Fruit fly (Drosophila melanogaster) whole organism, embryonic: ENCODE results near the gene Nepl3.

Experiments
- Atf3 ChIP-seq: fragments of 200-800 bp; sonication (Bioruptor generic); optimal IDR thresholded peaks from 3 replicates; lab custom pipeline; 2016; ENCODE audit warnings: missing biosample characterization, missing genetic modification characterization
- CG10209 ChIP-seq: fragments of 200-800 bp; sonication (Bioruptor generic); optimal IDR thresholded peaks from 3 replicates; lab custom pipeline; 2017; ENCODE audit warnings: missing biosample characterization, mild to moderate bottlenecking, missing genetic modification characterization, missing genetic modification reagents
- CG10267 ChIP-seq: fragments of 200-800 bp; sonication (Bioruptor generic); optimal IDR thresholded peaks from 2 replicates; lab custom pipeline; 2018; ENCODE audit warnings: missing biosample characterization, mild to moderate bottlenecking, missing genetic modification characterization, moderate library complexity
- CG10543 ChIP-seq: fragments of 200-800 bp; sonication (Bioruptor generic); optimal IDR thresholded peaks from 3 replicates; lab custom pipeline; 2017; ENCODE audit warnings: missing biosample characterization, mild to moderate bottlenecking, missing genetic modification characterization, moderate library complexity
- CG10654 ChIP-seq: fragments of 200-800 bp; sonication (Bioruptor generic); optimal IDR thresholded peaks from 2 replicates; lab custom pipeline; 2016; ENCODE audit warnings: missing biosample characterization, missing genetic modification characterization
- CG1233 ChIP-seq: fragments of 200-800 bp; sonication (Bioruptor generic); optimal IDR thresholded peaks from 4 replicates; lab custom pipeline; 2018; ENCODE audit warnings: missing biosample characterization, mild to moderate bottlenecking, missing genetic modification characterization
- CG15269 ChIP-seq: fragments of 200-800 bp; sonication (Bioruptor generic); optimal IDR thresholded peaks from 2 replicates; lab custom pipeline; 2018; ENCODE audit warnings: missing biosample characterization, mild to moderate bottlenecking, missing genetic modification characterization, moderate library complexity
- CG17361 ChIP-seq: fragments of 200-800 bp; sonication (Bioruptor generic); IDR thresholded peaks from 3 replicates; pipeline ENCODE4 v1.3.6; 2022; ENCODE audit warnings: missing biosample characterization, missing genetic modification characterization
- CG17912 ChIP-seq: fragments of 200-800 bp; sonication (Bioruptor generic); optimal IDR thresholded peaks from 2 replicates; lab custom pipeline; 2018; ENCODE audit warnings: missing biosample characterization, mild to moderate bottlenecking, missing genetic modification characterization
- CG33557 ChIP-seq: fragments of 200-800 bp; sonication (Bioruptor generic); optimal IDR thresholded peaks from 2 replicates; lab custom pipeline; 2019; ENCODE audit warnings: missing biosample characterization, mild to moderate bottlenecking, missing genetic modification characterization, moderate library complexity
- CG34224 ChIP-seq: fragments of 200-800 bp; sonication (Bioruptor generic); IDR thresholded peaks from 3 replicates; pipeline ENCODE4 v1.3.6; 2022; ENCODE audit warnings: missing biosample characterization, missing genetic modification characterization; ENCODE audit not compliant: partially characterized antibody
- CG34422 ChIP-seq: fragments of 200-800 bp; sonication (Bioruptor generic); IDR thresholded peaks from 3 replicates; pipeline ENCODE4 v1.3.6; 2022; ENCODE audit warnings: missing biosample characterization, missing genetic modification characterization
- CG6654 ChIP-seq: fragments of 200-800 bp; sonication (Bioruptor generic); optimal IDR thresholded peaks from 2 replicates; lab custom pipeline; 2017; ENCODE audit warnings: missing biosample characterization, mild to moderate bottlenecking, missing genetic modification characterization
- CG8388 ChIP-seq: fragments of 200-800 bp; sonication (Bioruptor generic); optimal IDR thresholded peaks from 2 replicates; lab custom pipeline; 2019; ENCODE audit warnings: missing biosample characterization, mild to moderate bottlenecking, missing genetic modification characterization, moderate library complexity
- CG9609 ChIP-seq: fragments of 200-800 bp; sonication (Bioruptor generic); optimal IDR thresholded peaks from 3 replicates; lab custom pipeline; 2016; ENCODE audit warnings: missing biosample characterization, missing genetic modification characterization
- D19A ChIP-seq: fragments of 200-800 bp; optimal IDR thresholded peaks from 3 replicates; lab custom pipeline; 2019; ENCODE audit warnings: missing biosample characterization, mild to moderate bottlenecking, missing genetic modification characterization, moderate library complexity
- Dfd ChIP-seq, 2 experiments: fragments of >200 bp; optimal IDR thresholded peaks; 2 replicates each; lab custom pipeline; 2017; ENCODE audit warnings: missing biosample characterization in 2 of 2, missing genetic modification characterization in 2 of 2
- Dp ChIP-seq: fragments of 200-800 bp; sonication (Bioruptor generic); optimal IDR thresholded peaks from 2 replicates; lab custom pipeline; 2018; ENCODE audit warnings: missing biosample characterization, mild to moderate bottlenecking, missing genetic modification characterization, moderate library complexity
- Fer1 ChIP-seq: fragments of 200-800 bp; sonication (Bioruptor generic); optimal IDR thresholded peaks from 2 replicates; lab custom pipeline; 2017; ENCODE audit warnings: missing biosample characterization, mild to moderate bottlenecking, missing genetic modification characterization
- HLH54F ChIP-seq: fragments of 200-800 bp; sonication (Bioruptor generic); optimal IDR thresholded peaks from 3 replicates; lab custom pipeline; 2016; ENCODE audit warnings: missing biosample characterization, missing genetic modification characterization
- Hr78 ChIP-seq, 2 experiments: fragments of 200-800 bp in 1 of 2; fragments of >200 bp in 1 of 2; sonication (Bioruptor generic) in 1 of 2; optimal IDR thresholded peaks; 2 replicates each; lab custom pipeline; 2017 to 2019; ENCODE audit warnings: missing biosample characterization in 2 of 2, missing genetic modification characterization in 2 of 2, mild to moderate bottlenecking in 1 of 2, moderate library complexity in 1 of 2
- Mad ChIP-seq: fragments of 200-800 bp; sonication (Bioruptor generic); optimal IDR thresholded peaks from 2 replicates; lab custom pipeline; 2016; ENCODE audit warnings: missing biosample characterization, missing genetic modification characterization
- Nf-YB ChIP-seq: fragments of 200-800 bp; sonication (Bioruptor generic); optimal IDR thresholded peaks from 3 replicates; lab custom pipeline; 2019; ENCODE audit warnings: missing biosample characterization, mild to moderate bottlenecking, missing genetic modification characterization, moderate library complexity
- Rx ChIP-seq: fragments of 200-800 bp; sonication (Bioruptor generic); IDR thresholded peaks from 2 replicates; pipeline ENCODE4 v1.3.6; 2022; ENCODE audit warnings: missing biosample characterization, missing genetic modification characterization
- Sin3A ChIP-seq: fragments of >200 bp; optimal IDR thresholded peaks from 2 replicates; lab custom pipeline; 2018
- Six4 ChIP-seq: fragments of 200-800 bp; sonication (Bioruptor generic); optimal IDR thresholded peaks from 2 replicates; lab custom pipeline; 2016; ENCODE audit warnings: missing biosample characterization, missing genetic modification characterization
- Sry-δ ChIP-seq: fragments of 200-800 bp; sonication (Bioruptor generic); optimal IDR thresholded peaks from 2 replicates; lab custom pipeline; 2016; ENCODE audit warnings: missing biosample characterization, missing genetic modification characterization
- Trl ChIP-seq, 3 experiments: fragments of >200 bp in 2 of 3; fragments of 200-800 bp in 1 of 3; sonication (Bioruptor generic) in 1 of 3; optimal IDR thresholded peaks; 2 replicates in 1 of 3; 3 replicates in 2 of 3; lab custom pipeline; 2016 to 2017; ENCODE audit warnings: missing biosample characterization in 1 of 3, missing genetic modification characterization in 1 of 3
- amos ChIP-seq: fragments of 200-800 bp; sonication (Bioruptor generic); IDR thresholded peaks from 2 replicates; pipeline ENCODE4 v1.3.6; 2022; ENCODE audit warnings: missing biosample characterization, missing genetic modification characterization; ENCODE audit not compliant: partially characterized antibody
- bsh ChIP-seq, 2 experiments: fragments of 200-800 bp; sonication (Bioruptor generic); optimal IDR thresholded peaks; 2 replicates each; lab custom pipeline; 2017 to 2018; ENCODE audit warnings: mild to moderate bottlenecking in 2 of 2, missing biosample characterization in 2 of 2, missing genetic modification characterization in 2 of 2, moderate library complexity in 1 of 2
- cato ChIP-seq: fragments of 200-800 bp; sonication (Bioruptor generic); optimal IDR thresholded peaks from 2 replicates; lab custom pipeline; 2016; ENCODE audit warnings: missing biosample characterization, missing genetic modification characterization, borderline replicate concordance
- corto ChIP-seq: fragments of 200-800 bp; sonication (Bioruptor generic); optimal IDR thresholded peaks from 2 replicates; lab custom pipeline; 2016; ENCODE audit warnings: missing biosample characterization, mild to moderate bottlenecking, missing genetic modification characterization, moderate library complexity
- dmrt11E ChIP-seq: fragments of 200-800 bp; sonication (Bioruptor generic); optimal IDR thresholded peaks from 3 replicates; lab custom pipeline; 2018; ENCODE audit warnings: missing biosample characterization, mild to moderate bottlenecking, missing genetic modification characterization, moderate library complexity
- emc ChIP-seq: fragments of 200-800 bp; sonication (Bioruptor generic); optimal IDR thresholded peaks from 2 replicates; lab custom pipeline; 2016; ENCODE audit warnings: missing biosample characterization, missing genetic modification characterization
- ewg ChIP-seq: fragments of 200-800 bp; sonication (Bioruptor generic); optimal IDR thresholded peaks from 3 replicates; lab custom pipeline; 2017; ENCODE audit warnings: mild to moderate bottlenecking, missing biosample characterization, missing genetic modification reagents, missing genetic modification characterization
- fru ChIP-seq: fragments of >200 bp; optimal IDR thresholded peaks from 2 replicates; lab custom pipeline; 2017
- ind ChIP-seq: fragments of 200-800 bp; sonication (Bioruptor generic); optimal IDR thresholded peaks from 3 replicates; lab custom pipeline; 2016; ENCODE audit warnings: missing biosample characterization, missing genetic modification characterization
- kah ChIP-seq: fragments of 200-800 bp; sonication (Bioruptor generic); optimal IDR thresholded peaks from 2 replicates; lab custom pipeline; 2018; ENCODE audit warnings: missing biosample characterization, mild to moderate bottlenecking, missing genetic modification characterization
- klu ChIP-seq: fragments of 200-800 bp; sonication (Bioruptor generic); IDR thresholded peaks from 2 replicates; pipeline ENCODE4 v1.3.6; 2022; ENCODE audit warnings: missing biosample characterization, missing genetic modification characterization
- nerfin-2 ChIP-seq: fragments of 200-800 bp; sonication (Bioruptor generic); IDR thresholded peaks from 2 replicates; pipeline ENCODE4 v1.3.6; 2022; ENCODE audit warnings: missing biosample characterization, missing genetic modification characterization; ENCODE audit not compliant: partially characterized antibody
- phol ChIP-seq: fragments of 200-800 bp; sonication (Bioruptor generic); optimal IDR thresholded peaks from 3 replicates; lab custom pipeline; 2018; ENCODE audit warnings: missing biosample characterization, mild to moderate bottlenecking, missing genetic modification characterization, moderate library complexity
- prd ChIP-seq, 3 experiments: fragments of >200 bp in 2 of 3; fragments of 200-800 bp in 1 of 3; sonication (Bioruptor generic) in 1 of 3; optimal IDR thresholded peaks in 2 of 3; IDR thresholded peaks in 1 of 3; 2 replicates in 2 of 3; 3 replicates in 1 of 3; pipeline versions ENCODE4 v1.3.6 to Lab custom; 2017 to 2022; ENCODE audit warnings: missing biosample characterization in 1 of 3, missing genetic modification characterization in 1 of 3
- row ChIP-seq: fragments of 200-800 bp; sonication (Bioruptor generic); IDR thresholded peaks from 3 replicates; pipeline ENCODE4 v1.3.6; 2022; ENCODE audit warnings: missing biosample characterization, missing genetic modification characterization
- sisA ChIP-seq: fragments of 200-800 bp; sonication (Bioruptor generic); IDR thresholded peaks from 2 replicates; pipeline ENCODE4 v1.3.6; 2022; ENCODE audit warnings: missing biosample characterization, missing genetic modification characterization
- slp2 ChIP-seq: fragments of 200-800 bp; sonication (Bioruptor generic); optimal IDR thresholded peaks from 2 replicates; lab custom pipeline; 2016; ENCODE audit warnings: missing biosample characterization, missing genetic modification characterization
- sob ChIP-seq: fragments of 200-800 bp; sonication (Bioruptor generic); IDR thresholded peaks from 2 replicates; pipeline ENCODE4 v1.3.6; 2022; ENCODE audit warnings: missing biosample characterization, missing genetic modification characterization
- sqz ChIP-seq: fragments of 200-800 bp; sonication (Bioruptor generic); optimal IDR thresholded peaks from 3 replicates; lab custom pipeline; 2018; ENCODE audit warnings: missing biosample characterization, mild to moderate bottlenecking, missing genetic modification characterization
- ssp ChIP-seq: fragments of 200-800 bp; sonication (Bioruptor generic); IDR thresholded peaks from 2 replicates; pipeline ENCODE4 v1.3.6; 2022; ENCODE audit warnings: missing biosample characterization, missing genetic modification characterization
- stwl ChIP-seq: fragments of 200-800 bp; sonication (Bioruptor generic); optimal IDR thresholded peaks from 3 replicates; lab custom pipeline; 2018; ENCODE audit warnings: missing biosample characterization, mild to moderate bottlenecking, missing genetic modification characterization, moderate library complexity
- usp ChIP-seq: fragments of >200 bp; optimal IDR thresholded peaks from 2 replicates; lab custom pipeline; 2017; ENCODE audit warnings: missing biosample characterization, missing genetic modification characterization

The Nepl3 gene

DNA sequence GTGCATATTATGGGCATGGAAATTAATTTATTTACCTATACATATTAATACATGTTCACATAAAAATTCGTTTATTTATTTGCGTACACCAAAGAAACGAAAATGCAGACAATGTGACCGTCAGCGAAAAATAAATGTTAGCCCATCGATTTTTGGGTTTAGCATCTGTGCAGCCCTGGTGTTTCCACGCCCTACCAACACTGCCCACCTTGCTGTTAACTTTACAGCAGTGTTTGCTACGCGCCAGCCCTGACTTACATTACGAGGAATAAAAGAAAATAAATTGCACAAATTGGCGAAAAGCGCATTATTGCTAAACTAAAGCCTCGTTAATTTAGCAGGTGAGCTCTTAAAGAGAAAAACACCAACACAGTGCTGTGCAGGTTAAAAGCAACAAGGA is 15.0 kb downstream of the Nepl3 start, which contains the start of the genes CG33995, CG44000 and CG44001 (continued):
- peak; percentile 66; the same call in 2 of the 3 replicates for TF ChIP-seq CG34422 (GFP tag; lab: Robert Waterston, UW)
- TF ChIP-seq amos (GFP tag; lab: Robert Waterston, UW) = peak; percentile 43; the same call in 1 of the 2 replicates
- 0 out of 3 replicates have a peak, but pooled peaks have one; percentile 16 for TF ChIP-seq CG17361 (GFP tag; lab: Robert Waterston, UW)
- peak; percentile 22; the same call in 1 of the 2 replicates for TF ChIP-seq sisA
- TF ChIP-seq ssp (GFP tag; lab: Robert Waterston, UW) = peak; percentile 17; the same call in 1 of the 2 replicates
- no peak for TF ChIP-seq Trl (optimal IDR thresholded peaks at IDR 0.05; lab: Kevin White, UChicago)
- peak; percentile 44 for TF ChIP-seq Trl (GFP tag; optimal IDR thresholded peaks at IDR 0.05; lab: Kevin White, UChicago)
- TF ChIP-seq sob (GFP tag; lab: Robert Waterston, UW) = peak; percentile 55
- TF ChIP-seq CG34224 = 0 out of 3 replicates have a peak, but pooled peaks have one; percentile 18
- no peak for TF ChIP-seq usp (GFP tag; lab: Kevin White, UChicago)
- TF ChIP-seq kah = no peak
- no peak for TF ChIP-seq bsh (GFP tag; optimal IDR thresholded peaks at IDR 0.05; lab: Kevin White, UChicago)
- TF ChIP-seq Mad (GFP tag; lab: Kevin White, UChicago) = peak; percentile 72
- TF ChIP-seq slp2 (GFP tag; lab: Kevin White, UChicago) = peak; percentile 26
- TF ChIP-seq CG6654 = no peak
- peak; percentile 65 for TF ChIP-seq Atf3 (GFP tag; lab: Kevin White, UChicago)
- peak; percentile 47 for TF ChIP-seq CG10543
- no peak for TF ChIP-seq prd (optimal IDR thresholded peaks at IDR 0.05; lab: Kevin White, UChicago)
- peak; percentile 40; the same call in 1 of the 3 replicates for TF ChIP-seq prd (GFP tag; IDR thresholded peaks at IDR 0.05; lab: Robert Waterston, UW)
- TF ChIP-seq emc (GFP tag; lab: Kevin White, UChicago) = peak; percentile 4
- peak; percentile 30 for TF ChIP-seq ewg (GFP tag; lab: Kevin White, UChicago)
- no peak for TF ChIP-seq Hr78 (GFP tag; optimal IDR thresholded peaks at IDR 0.05; lab: Kevin White, UChicago)
- TF ChIP-seq Sin3A (lab: Kevin White, UChicago) = peak; percentile 68
- peak; percentile 94 for TF ChIP-seq stwl (tag; lab: Kevin White, UChicago)
- TF ChIP-seq HLH54F = peak; percentile 54
- no peak for TF ChIP-seq cato (GFP tag; lab: Kevin White, UChicago)
- no peak for TF ChIP-seq CG17912
- no peak for TF ChIP-seq corto
- no peak for TF ChIP-seq Dfd (GFP tag; optimal IDR thresholded peaks at IDR 0.05; lab: Kevin White, UChicago)
- 0 out of 2 replicates have a peak, but pooled peaks have one; percentile 4 for TF ChIP-seq Rx (GFP tag; lab: Robert Waterston, UW)
- TF ChIP-seq Dp (GFP tag; lab: Kevin White, UChicago) = peak; percentile 71
- TF ChIP-seq CG10654 (GFP tag; lab: Kevin White, UChicago) = peak; percentile 45
- TF ChIP-seq CG15269 (tag; lab: Kevin White, UChicago) = peak; percentile 17
- no peak for TF ChIP-seq fru (lab: Kevin White, UChicago)
- TF ChIP-seq klu (GFP tag; lab: Robert Waterston, UW) = no peak
- TF ChIP-seq sqz (GFP tag; lab: Kevin White, UChicago) = peak; percentile 23
- TF ChIP-seq Sry-δ (GFP tag; lab: Kevin White, UChicago) = peak; percentile 52
- no peak for TF ChIP-seq CG1233 (GFP tag; lab: Kevin White, UChicago)

DNA sequence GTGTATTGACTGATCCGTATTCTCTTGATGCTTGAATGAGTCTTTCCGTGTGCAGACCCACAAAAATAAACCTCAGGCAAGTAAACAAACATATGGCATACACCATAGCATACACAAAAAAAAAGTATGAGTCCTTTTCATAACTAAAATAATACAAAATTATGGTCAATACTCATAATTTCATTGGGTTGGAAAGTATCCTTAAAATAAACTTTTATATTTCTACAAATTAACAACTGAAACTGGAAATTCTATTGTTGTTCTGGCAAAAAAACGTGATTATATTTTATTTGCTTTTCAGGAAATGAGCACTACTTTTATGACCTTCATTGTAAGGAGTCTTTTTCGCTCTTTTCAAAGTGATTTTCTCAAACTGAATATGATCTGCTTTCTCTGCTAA is 16.0 kb downstream of the Nepl3 start:
- peak; percentile 15 for TF ChIP-seq CG8388 (GFP tag; lab: Kevin White, UChicago)
- TF ChIP-seq CG10267 (tag; lab: Kevin White, UChicago) = peak; percentile 36
- TF ChIP-seq Fer1 (GFP tag; lab: Kevin White, UChicago) = peak; percentile 0
- peak; percentile 3 for TF ChIP-seq CG10209 (GFP tag; lab: Kevin White, UChicago)
- TF ChIP-seq CG9609 (GFP tag; lab: Kevin White, UChicago) = no peak
- TF ChIP-seq nerfin-2 (GFP tag; lab: Robert Waterston, UW) = no peak
- TF ChIP-seq dmrt11E = peak; percentile 62
- TF ChIP-seq CG6654 = no peak
- TF ChIP-seq CG33557 (GFP tag; lab: Kevin White, UChicago) = peak; percentile 29
- peak; percentile 57 for TF ChIP-seq phol (tag; lab: Kevin White, UChicago)
- TF ChIP-seq ind (GFP tag; lab: Kevin White, UChicago) = peak; percentile 11
- TF ChIP-seq row (GFP tag; lab: Robert Waterston, UW) = peak; percentile 48
- peak; percentile 47 for TF ChIP-seq D19A (tag; lab: Kevin White, UChicago)
- peak; percentile 1 for TF ChIP-seq Nf-YB (GFP tag; lab: Kevin White, UChicago)
- TF ChIP-seq Six4 (GFP tag; lab: Kevin White, UChicago) = peak; percentile 13
- peak in 1 of 2 experiments; percentile 53 for TF ChIP-seq bsh (GFP tag; optimal IDR thresholded peaks at IDR 0.05; lab: Kevin White, UChicago)
